Worm (Caenorhabditis elegans) whole organism, L1 larva: ENCODE data around the gene nhr-258.

Source experiments
- aha-1 ChIP-seq: fragments of 150-350 bp; optimal IDR thresholded peaks from 2 replicates; lab custom pipeline; 2014; ENCODE audit warnings: missing biosample characterization, missing genetic modification characterization
- blmp-1 ChIP-seq: fragments of 150-350 bp; optimal IDR thresholded peaks from 2 replicates; lab custom pipeline; 2014; ENCODE audit warnings: missing biosample characterization, missing genetic modification characterization
- egl-13 ChIP-seq: sonication (generic microtip); optimal IDR thresholded peaks from 2 replicates; lab custom pipeline; 2016; ENCODE audit warnings: missing genotype, missing genetic modification reagents, missing genetic modification characterization, missing compliant biosample characterization
- elt-3 ChIP-seq, 6 experiments: fragments of 150-350 bp in 1 of 6; sonication (generic microtip); optimal IDR thresholded peaks; 2 replicates each; lab custom pipeline; 2017 to 2018; ENCODE audit warnings: missing biosample characterization in 6 of 6, missing genetic modification characterization in 6 of 6, inconsistent platforms in 1 of 6
- fos-1 ChIP-seq: fragments of 150-350 bp; optimal IDR thresholded peaks from 2 replicates; lab custom pipeline; 2014; ENCODE audit warnings: missing biosample characterization, missing genetic modification characterization
- jun-1 ChIP-seq: fragments of 150-350 bp; optimal IDR thresholded peaks from 2 replicates; lab custom pipeline; 2014; ENCODE audit warnings: missing biosample characterization, missing genetic modification reagents, missing genetic modification characterization
- lin-39 ChIP-seq: fragments of 150-350 bp; optimal IDR thresholded peaks from 2 replicates; lab custom pipeline; 2014; ENCODE audit warnings: missing biosample characterization, missing genetic modification reagents, missing genetic modification characterization
- lsy-2 ChIP-seq, 2 experiments: fragments of 150-350 bp; optimal IDR thresholded peaks; 2 replicates each; lab custom pipeline; 2014; ENCODE audit warnings: missing biosample characterization in 2 of 2, missing genetic modification characterization in 2 of 2
- nhr-77 ChIP-seq: fragments of 150-350 bp; optimal IDR thresholded peaks from 2 replicates; lab custom pipeline; 2014; ENCODE audit warnings: missing biosample characterization, missing genetic modification characterization
- unc-62 ChIP-seq: fragments of 150-350 bp; optimal IDR thresholded peaks from 2 replicates; lab custom pipeline; 2014; ENCODE audit warnings: missing biosample characterization, missing genetic modification reagents, missing genetic modification characterization
- zip-4 ChIP-seq: fragments of 200-800 bp; sonication (Bioruptor generic); optimal IDR thresholded peaks from 2 replicates; lab custom pipeline; 2018; ENCODE audit warnings: mild to moderate bottlenecking, missing genetic modification characterization, moderate library complexity, missing compliant biosample characterization
- ztf-4 ChIP-seq: fragments of 150-350 bp; optimal IDR thresholded peaks from 2 replicates; lab custom pipeline; 2014; ENCODE audit warnings: missing biosample characterization, missing genetic modification characterization

ce11 chrIV:8016694-8017093, 28.0 kb upstream of the nhr-258 start, which contains the start of gene elpc-4:
- TF ChIP-seq aha-1 (tag; lab: Kevin White, UChicago) (no peak), unc-62 (GFP tag; lab: Kevin White, UChicago) (no peak), jun-1 (tag; lab: Kevin White, UChicago) (no peak), nhr-77 (tag; lab: Kevin White, UChicago) (no peak), zip-4 (GFP tag; lab: Kevin White, UChicago) (no peak), fos-1 (tag; lab: Kevin White, UChicago) (no peak), lin-39 (no peak), egl-13 (tag; lab: Kevin White, UChicago) (no peak), ztf-4 (tag; lab: Kevin White, UChicago) (no peak), blmp-1 (tag; lab: Kevin White, UChicago) (no peak), elt-3 (tag; optimal IDR thresholded peaks at IDR 0.05; lab: Kevin White, UChicago) (no peak), lsy-2 (tag; optimal IDR thresholded peaks at IDR 0.05; lab: Kevin White, UChicago) (no peak)
